Worm (Caenorhabditis elegans): ENCODE measurements around the gene srbc-10.

DNA sequence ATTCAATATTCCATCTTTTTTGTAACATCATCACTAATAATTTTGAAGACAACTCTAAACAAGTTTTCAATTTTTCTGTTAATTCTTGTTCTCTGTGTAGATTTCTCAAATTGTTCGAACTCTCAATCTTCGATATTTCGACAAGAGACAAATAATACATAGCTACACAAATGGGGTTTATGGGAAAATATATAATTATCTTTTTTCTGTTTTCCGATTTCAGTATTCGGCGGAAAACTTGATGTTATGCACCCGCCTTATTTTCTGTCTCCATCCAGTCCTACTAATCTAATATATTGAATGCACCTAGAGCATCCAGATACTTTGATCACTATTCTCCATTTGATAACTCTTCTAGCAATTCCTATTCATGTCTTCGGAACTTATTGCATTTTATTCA is 46.2 kb upstream of the srbc-10 start, which contains the start of gene srh-268:
- TF ChIP-seq pha-4 (tag; optimal IDR thresholded peaks at IDR 0.05) (no peak), nhr-2 (tag; optimal IDR thresholded peaks at IDR 0.05) (no peak), snpc-4 (tag; optimal IDR thresholded peaks at IDR 0.05) (no peak), bed-3 (GFP tag; optimal IDR thresholded peaks at IDR 0.05) (no peak), blmp-1 (tag; optimal IDR thresholded peaks at IDR 0.05) (no peak), mep-1 (tag; optimal IDR thresholded peaks at IDR 0.05) (no peak), nhr-28 (tag; optimal IDR thresholded peaks at IDR 0.05) (no peak), elt-3 (tag; optimal IDR thresholded peaks at IDR 0.05) (no peak), ham-2 (GFP tag; optimal IDR thresholded peaks at IDR 0.05) (no peak), unc-39 (tag; optimal IDR thresholded peaks at IDR 0.05) (no peak), ztf-11 (tag; optimal IDR thresholded peaks at IDR 0.05) (no peak), elt-1 (tag; optimal IDR thresholded peaks at IDR 0.05; ENCODE audit: borderline replicate concordance, insufficient read depth) (no peak), mab-5 (tag; optimal IDR thresholded peaks at IDR 0.05) (no peak), nhr-237 (tag; optimal IDR thresholded peaks at IDR 0.05) (no peak)
